Worm (Caenorhabditis elegans): ENCODE data around the gene lin-15B.

Gene lin-15B

DNA sequence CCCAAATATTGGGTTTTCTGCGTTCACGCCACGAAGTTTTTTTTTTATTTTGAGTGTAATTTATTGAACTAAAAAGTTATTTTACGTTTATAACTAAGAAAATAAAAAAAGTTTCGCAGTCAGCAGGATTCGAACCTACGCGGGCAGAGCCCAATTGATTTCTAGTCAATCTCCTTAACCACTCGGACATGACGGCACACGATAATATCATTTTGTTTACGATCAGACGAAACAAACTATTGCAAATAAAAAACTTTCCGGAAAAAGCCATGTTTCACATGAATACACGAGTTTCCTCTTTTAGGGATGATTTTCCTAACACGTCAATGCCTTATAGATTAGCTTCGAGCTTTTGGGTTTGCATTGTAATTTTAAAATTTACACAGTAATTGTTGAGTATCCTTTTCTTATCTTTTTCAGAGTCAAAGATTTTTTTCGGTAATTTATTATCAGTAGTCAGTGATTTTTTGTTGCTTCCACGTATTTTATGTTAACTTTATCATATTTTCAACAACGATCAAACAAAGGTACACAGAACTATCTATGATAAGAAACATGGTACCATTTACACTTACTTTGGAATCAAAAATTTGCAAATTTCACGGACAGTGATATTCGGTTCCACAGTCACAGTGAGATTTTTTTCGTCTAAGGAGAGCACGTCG lies 44.1 kb downstream of the lin-15B start:
- TF ChIP-seq klf-2 (GFP tag; conservative IDR thresholded peaks at IDR 0.05) = no peak
- no peak for TF ChIP-seq tab-1 (GFP tag; IDR thresholded peaks at IDR 0.05)
- TF ChIP-seq med-1 (GFP tag; optimal IDR thresholded peaks at IDR 0.05; ENCODE audit: insufficient read depth) = no peak
- no peak for TF ChIP-seq ztf-29 (GFP tag; IDR thresholded peaks at IDR 0.05)
- TF ChIP-seq T22C8.4 (GFP tag; IDR thresholded peaks at IDR 0.05) = no peak
- no peak for TF ChIP-seq cog-1 (tag; optimal IDR thresholded peaks at IDR 0.05)
- no peak for TF ChIP-seq flt-1 (GFP tag; IDR thresholded peaks at IDR 0.05)
- no peak for TF ChIP-seq ztf-23 (GFP tag; IDR thresholded peaks at IDR 0.05)
- TF ChIP-seq ref-1 (GFP tag; conservative IDR thresholded peaks at IDR 0.05) = no peak

DNA sequence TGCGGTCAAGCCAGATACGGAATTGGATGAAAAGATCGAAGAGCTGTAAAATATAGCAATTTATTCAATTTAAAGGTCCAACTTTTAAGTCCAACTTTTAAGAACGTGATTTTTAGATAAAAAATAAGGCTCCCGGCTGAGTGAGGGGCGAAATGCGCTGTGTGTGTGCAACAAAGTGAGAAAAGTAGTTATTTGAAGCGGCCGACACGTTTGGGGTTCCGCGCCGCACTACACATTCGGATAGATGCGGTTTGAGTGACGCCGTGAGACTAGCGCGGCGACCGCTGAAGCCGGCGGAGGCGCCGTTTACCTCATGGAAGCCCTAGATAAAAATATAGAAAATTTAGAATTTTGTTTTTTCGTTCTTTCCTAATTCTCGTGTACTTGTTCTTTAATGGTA lies 44.9 kb downstream of the lin-15B start:
- TF ChIP-seq ztf-29 (GFP tag; IDR thresholded peaks at IDR 0.05) (no peak), tab-1 (GFP tag; IDR thresholded peaks at IDR 0.05) (no peak), ref-1 (GFP tag; conservative IDR thresholded peaks at IDR 0.05) (no peak), klf-2 (GFP tag; conservative IDR thresholded peaks at IDR 0.05) (no peak), ztf-23 (GFP tag; IDR thresholded peaks at IDR 0.05) (no peak), cog-1 (tag; optimal IDR thresholded peaks at IDR 0.05) (no peak), T22C8.4 (GFP tag; IDR thresholded peaks at IDR 0.05) (no peak), flt-1 (GFP tag; IDR thresholded peaks at IDR 0.05) (no peak), med-1 (GFP tag; optimal IDR thresholded peaks at IDR 0.05; ENCODE audit: insufficient read depth) (no peak)

DNA sequence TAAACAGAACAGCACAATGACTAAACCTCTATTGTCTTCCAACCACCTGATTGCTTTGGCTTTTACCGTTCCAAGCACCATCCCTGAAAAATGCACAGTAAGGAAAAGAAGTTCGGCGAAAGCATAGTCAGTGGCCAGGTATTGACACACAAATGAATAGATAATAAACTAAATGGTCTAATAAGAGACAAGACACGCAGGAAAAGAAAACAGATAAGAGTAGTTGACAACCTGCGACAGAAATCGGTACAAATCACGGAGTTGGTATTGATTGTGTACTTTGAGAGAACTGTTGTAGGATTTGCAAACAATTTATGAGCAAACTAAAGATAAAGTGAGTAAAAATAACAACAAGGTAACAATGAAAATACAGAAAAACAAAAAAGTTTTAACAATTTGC lies 45.5 kb downstream of the lin-15B start, which contains the start of gene Y7A5A.1:
TSS of gene Y7A5A.1 (minus strand) at position 83 of the 400 bp plus-strand sequence.
- TF ChIP-seq flt-1 (GFP tag; IDR thresholded peaks at IDR 0.05) (no peak), tab-1 (GFP tag; IDR thresholded peaks at IDR 0.05) (no peak)

DNA sequence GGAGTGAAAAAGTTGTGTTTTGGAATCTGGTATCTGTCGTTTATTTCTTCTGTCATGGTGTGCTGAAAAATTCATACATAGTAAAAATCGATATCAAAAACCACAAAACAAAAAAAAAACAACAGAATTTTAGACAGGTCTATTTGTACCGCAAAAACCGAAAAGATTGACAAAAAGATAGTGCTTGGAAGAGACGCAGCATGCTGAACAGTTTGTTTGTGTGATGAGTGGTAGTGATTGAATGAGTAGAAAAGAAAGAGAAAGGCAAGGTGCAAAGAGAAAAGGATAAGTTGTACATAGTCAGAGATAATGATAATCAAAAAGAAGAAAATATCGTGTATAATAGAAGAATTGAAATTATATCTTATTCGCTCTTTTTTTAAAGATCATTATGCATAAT lies 46.8 kb downstream of the lin-15B start, which contains the start of gene Y7A5A.2:
TSS of gene Y7A5A.2 (minus strand) at position 62 of the 400 bp plus-strand sequence.
- TF ChIP-seq tab-1 (GFP tag; IDR thresholded peaks at IDR 0.05) (no peak), cog-1 (tag; optimal IDR thresholded peaks at IDR 0.05) (no peak)

DNA sequence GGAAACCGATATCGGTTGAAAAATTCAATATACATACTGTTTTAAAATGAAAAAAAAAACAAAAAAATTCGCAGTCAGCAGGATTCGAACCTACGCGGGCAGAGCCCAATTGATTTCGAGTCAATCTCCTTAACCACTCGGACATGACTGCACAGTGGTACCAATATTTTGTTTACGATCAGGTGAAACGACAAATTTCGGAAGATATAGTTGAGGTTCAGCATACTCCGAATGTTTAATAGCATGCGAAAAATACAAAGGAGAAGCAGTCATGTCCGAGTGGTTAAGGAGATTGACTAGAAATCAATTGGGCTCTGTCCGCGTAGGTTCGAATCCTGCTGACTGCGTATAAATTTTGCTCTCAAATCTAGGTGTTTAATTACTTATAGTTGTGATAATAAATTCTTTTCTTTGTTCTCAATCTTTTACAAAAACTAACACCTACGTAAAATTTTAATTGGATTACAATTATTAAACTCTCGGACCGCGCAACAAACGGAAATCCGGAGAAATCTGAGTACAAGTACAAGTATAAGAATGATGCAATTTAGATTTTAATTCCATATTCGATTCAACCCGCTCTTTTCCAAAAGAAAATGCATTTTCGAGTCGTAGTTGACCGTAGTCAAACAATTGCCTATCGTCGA lies 47.5 kb downstream of the lin-15B start, which contains the start of gene Y7A5A.13:
TSS of gene Y7A5A.13 (plus strand) at position 597 of the 647 bp plus-strand sequence.
- TF ChIP-seq ztf-29 (GFP tag; IDR thresholded peaks at IDR 0.05) = no peak
- no peak for TF ChIP-seq ref-1 (GFP tag; conservative IDR thresholded peaks at IDR 0.05)
- TF ChIP-seq cog-1 (tag; optimal IDR thresholded peaks at IDR 0.05) = no peak
- no peak for TF ChIP-seq flt-1 (GFP tag; IDR thresholded peaks at IDR 0.05)
- TF ChIP-seq tab-1 (GFP tag; IDR thresholded peaks at IDR 0.05) = no peak
- TF ChIP-seq klf-2 (GFP tag; conservative IDR thresholded peaks at IDR 0.05) = no peak
- TF ChIP-seq T22C8.4 (GFP tag; IDR thresholded peaks at IDR 0.05) = no peak
- no peak for TF ChIP-seq ztf-23 (GFP tag; IDR thresholded peaks at IDR 0.05)
- no peak for TF ChIP-seq med-1 (GFP tag; optimal IDR thresholded peaks at IDR 0.05; ENCODE audit: insufficient read depth)

DNA sequence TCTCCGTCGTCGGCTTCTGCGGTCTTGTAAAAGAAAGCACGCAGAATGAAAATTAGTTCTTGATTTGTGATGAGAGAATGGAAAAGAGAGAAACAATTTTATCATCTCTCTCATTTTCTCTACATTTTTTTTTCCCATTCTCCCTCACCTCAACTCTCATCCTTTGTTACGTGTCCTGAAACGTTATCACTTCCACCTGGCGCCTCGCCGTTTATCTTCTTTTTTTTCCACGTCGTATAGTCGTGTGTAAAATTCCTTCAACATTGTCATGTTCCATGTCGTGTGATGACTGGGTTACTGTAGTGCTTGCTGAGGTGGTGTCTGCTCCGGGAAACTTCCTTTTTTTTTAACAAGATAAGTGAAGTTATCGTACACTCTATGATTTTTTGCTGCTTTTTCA lies 53.6 kb downstream of the lin-15B start:
- TF ChIP-seq cog-1 (tag; optimal IDR thresholded peaks at IDR 0.05) = no peak
- TF ChIP-seq T22C8.4 (GFP tag; IDR thresholded peaks at IDR 0.05) = no peak
- no peak for TF ChIP-seq ztf-23 (GFP tag; IDR thresholded peaks at IDR 0.05)
- no peak for TF ChIP-seq klf-2 (GFP tag; conservative IDR thresholded peaks at IDR 0.05)
- no peak for TF ChIP-seq flt-1 (GFP tag; IDR thresholded peaks at IDR 0.05)
- no peak for TF ChIP-seq ztf-29 (GFP tag; IDR thresholded peaks at IDR 0.05)
- no peak for TF ChIP-seq ref-1 (GFP tag; conservative IDR thresholded peaks at IDR 0.05)
- TF ChIP-seq tab-1 (GFP tag; IDR thresholded peaks at IDR 0.05) = no peak
- no peak for TF ChIP-seq med-1 (GFP tag; optimal IDR thresholded peaks at IDR 0.05; ENCODE audit: insufficient read depth)

All from whole organism, midembryonic.